Worm (Caenorhabditis elegans) whole organism, L2 larva: ENCODE results near the gene srd-54.
A peak's percentile ranks its signal among the peaks of the same experiment; 100 is the strongest.

ENCODE experiments used
- blmp-1 ChIP-seq: sonication (generic microtip); optimal IDR thresholded peaks from 2 replicates; lab custom pipeline; 2017; ENCODE audit warnings: missing genetic modification characterization, mild to moderate bottlenecking, missing compliant biosample characterization, antibody characterized with exemption, moderate library complexity; ENCODE audit not compliant: insufficient read depth
- ceh-16 ChIP-seq: fragments of 150-350 bp; optimal IDR thresholded peaks from 2 replicates; lab custom pipeline; 2014; ENCODE audit warnings: missing biosample characterization, missing genetic modification characterization
- lsy-2 ChIP-seq, 2 experiments: fragments of 150-350 bp in 1 of 2; sonication (generic microtip) in 1 of 2; optimal IDR thresholded peaks; 2 replicates each; lab custom pipeline; 2014 to 2017; ENCODE audit warnings: missing biosample characterization in 2 of 2, missing genetic modification characterization in 2 of 2
- mab-5 ChIP-seq: fragments of 150-350 bp; optimal IDR thresholded peaks from 2 replicates; lab custom pipeline; 2014; ENCODE audit warnings: missing biosample characterization, missing genetic modification characterization
- nhr-237 ChIP-seq: fragments of 150-350 bp; optimal IDR thresholded peaks from 2 replicates; lab custom pipeline; 2014; ENCODE audit warnings: missing biosample characterization, missing genetic modification characterization
- sma-3 ChIP-seq: sonication (generic microtip); optimal IDR thresholded peaks from 2 replicates; lab custom pipeline; 2016; ENCODE audit warnings: missing genetic modification reagents, missing genetic modification characterization, missing compliant biosample characterization

Gene srd-54

ce11 chrII:7478487-7479234 is 46.2 kb downstream of the srd-54 start, which contains the start of the genes aka-1 and ubc-6 (continued):
- peak; percentile 58 to 87 for TF ChIP-seq lsy-2 (tag; optimal IDR thresholded peaks at IDR 0.05; lab: Kevin White, UChicago)
- TF ChIP-seq nhr-237 = peak; percentile 41

ce11 chrII:7483009-7483408 is 50.6 kb downstream of the srd-54 start, which contains the start of gene cah-2:
Gene cah-2, minus strand, starts transcription at chrII:7483109.
- TF ChIP-seq mab-5 (tag; lab: Kevin White, UChicago) (no peak), blmp-1 (tag; lab: Kevin White, UChicago) (no peak), sma-3 (GFP tag; lab: Kevin White, UChicago) (no peak), ceh-16 (no peak)
- TF ChIP-seq, all 48 proteins: peak for 0
